Worm (Caenorhabditis elegans) whole organism, L1 larva: Measurements from ENCODE around the gene K04A8.20.

Experiments used
- elt-2 ChIP-seq: sonication (generic microtip); optimal IDR thresholded peaks from 2 replicates; lab custom pipeline; 2016; ENCODE audit warnings: missing genetic modification characterization, mild to moderate bottlenecking, inconsistent platforms, missing compliant biosample characterization, missing genetic modification reagents
- jun-1 ChIP-seq: fragments of 150-350 bp; optimal IDR thresholded peaks from 2 replicates; lab custom pipeline; 2014; ENCODE audit warnings: missing biosample characterization, missing genetic modification reagents, missing genetic modification characterization
- lin-13 ChIP-seq: fragments of 150-350 bp; optimal IDR thresholded peaks from 2 replicates; lab custom pipeline; 2014; ENCODE audit warnings: missing biosample characterization, missing genetic modification reagents, missing genetic modification characterization
- lin-39 ChIP-seq: fragments of 150-350 bp; optimal IDR thresholded peaks from 2 replicates; lab custom pipeline; 2014; ENCODE audit warnings: missing biosample characterization, missing genetic modification reagents, missing genetic modification characterization
- nhr-11 ChIP-seq: fragments of 150-350 bp; optimal IDR thresholded peaks from 2 replicates; lab custom pipeline; 2014; ENCODE audit warnings: missing biosample characterization, missing genetic modification characterization
- nhr-90 ChIP-seq: sonication (generic microtip); optimal IDR thresholded peaks from 2 replicates; lab custom pipeline; 2016; ENCODE audit warnings: mild to moderate bottlenecking, missing genetic modification characterization, missing compliant biosample characterization; ENCODE audit not compliant: poor library complexity
- skn-1 ChIP-seq: fragments of 150-350 bp; optimal IDR thresholded peaks from 2 replicates; lab custom pipeline; 2014; ENCODE audit warnings: missing biosample characterization, missing genetic modification characterization
- tbx-2 ChIP-seq: sonication (generic microtip); optimal IDR thresholded peaks from 2 replicates; lab custom pipeline; 2016; ENCODE audit warnings: missing genetic modification characterization, missing compliant biosample characterization
- unc-62 ChIP-seq: fragments of 150-350 bp; optimal IDR thresholded peaks from 2 replicates; lab custom pipeline; 2014; ENCODE audit warnings: missing biosample characterization, missing genetic modification reagents, missing genetic modification characterization
- zag-1 ChIP-seq: fragments of 150-350 bp; optimal IDR thresholded peaks from 2 replicates; lab custom pipeline; 2014; ENCODE audit warnings: missing biosample characterization, missing genetic modification characterization

ce11 chrV:6518225-6518396 lies 31.1 kb upstream of the K04A8.20 start, which contains the start of gene F46E10.3:
- TF ChIP-seq skn-1 (tag; lab: Kevin White, UChicago) (no peak), zag-1 (no peak), nhr-11 (tag; lab: Kevin White, UChicago) (no peak), elt-2 (tag; lab: Kevin White, UChicago) (no peak), jun-1 (tag; lab: Kevin White, UChicago) (no peak), lin-13 (GFP tag; lab: Kevin White, UChicago) (no peak), nhr-90 (no peak), tbx-2 (tag; lab: Kevin White, UChicago) (no peak), lin-39 (tag; lab: Kevin White, UChicago) (no peak), unc-62 (GFP tag; lab: Kevin White, UChicago) (no peak)
